Fruit fly (Drosophila melanogaster) whole organism, embryonic: ENCODE data around the gene ND-B17.
A peak's percentile ranks its signal among the peaks of the same experiment; 100 is the strongest.

ENCODE experiments used
- Abd-B ChIP-seq: fragments of 200-800 bp; sonication (Bioruptor generic); optimal IDR thresholded peaks from 2 replicates; lab custom pipeline; 2018; ENCODE audit warnings: missing biosample characterization, mild to moderate bottlenecking, missing genetic modification characterization, moderate library complexity
- Bgb ChIP-seq: fragments of 200-800 bp; sonication (Bioruptor generic); IDR thresholded peaks from 2 replicates; pipeline ENCODE4 v1.3.6; 2022; ENCODE audit warnings: missing biosample characterization, missing genetic modification characterization; ENCODE audit not compliant: partially characterized antibody
- CG10565 ChIP-seq: fragments of 200-800 bp; sonication (Bioruptor generic); optimal IDR thresholded peaks from 3 replicates; lab custom pipeline; 2016; ENCODE audit warnings: missing biosample characterization, mild to moderate bottlenecking, missing genetic modification characterization
- CG11247 ChIP-seq: fragments of 200-800 bp; sonication (Bioruptor generic); IDR thresholded peaks from 2 replicates; pipeline ENCODE4 v1.3.6; 2022; ENCODE audit warnings: missing biosample characterization, missing genetic modification characterization
- CG11456 ChIP-seq: fragments of 200-800 bp; sonication (Bioruptor generic); IDR thresholded peaks from 3 replicates; pipeline ENCODE4 v1.3.6; 2022; ENCODE audit warnings: missing biosample characterization, missing genetic modification characterization
- CG11560 ChIP-seq: fragments of 200-800 bp; sonication (Bioruptor generic); IDR thresholded peaks from 3 replicates; pipeline ENCODE4 v1.3.6; 2022; ENCODE audit warnings: missing biosample characterization, missing genetic modification characterization
- CG13775 ChIP-seq: fragments of 200-800 bp; sonication (Bioruptor generic); optimal IDR thresholded peaks from 3 replicates; lab custom pipeline; 2017; ENCODE audit warnings: missing biosample characterization, mild to moderate bottlenecking, missing genetic modification characterization
- CG16813 ChIP-seq: fragments of 200-800 bp; sonication (Bioruptor generic); IDR thresholded peaks from 3 replicates; pipeline ENCODE4 v1.3.6; 2022; ENCODE audit warnings: missing biosample characterization, missing genetic modification characterization; ENCODE audit not compliant: partially characterized antibody
- CG17328 ChIP-seq: fragments of 200-800 bp; sonication (Bioruptor generic); IDR thresholded peaks from 2 replicates; pipeline ENCODE4 v1.3.6; 2022; ENCODE audit warnings: missing biosample characterization, missing genetic modification characterization
- CG17359 ChIP-seq: fragments of 200-800 bp; sonication (Bioruptor generic); optimal IDR thresholded peaks from 3 replicates; lab custom pipeline; 2018; ENCODE audit warnings: missing biosample characterization, mild to moderate bottlenecking, missing genetic modification characterization, moderate library complexity
- CG2199 ChIP-seq: fragments of 200-800 bp; sonication (Bioruptor generic); IDR thresholded peaks from 3 replicates; pipeline ENCODE4 v1.3.6; 2022; ENCODE audit warnings: missing biosample characterization, missing genetic modification characterization
- CG32767 ChIP-seq: fragments of 200-800 bp; sonication (Bioruptor generic); IDR thresholded peaks from 2 replicates; pipeline ENCODE4 v1.3.6; 2022; ENCODE audit warnings: missing biosample characterization, missing genetic modification characterization
- CG33213 ChIP-seq: fragments of 200-800 bp; sonication (Bioruptor generic); optimal IDR thresholded peaks from 3 replicates; lab custom pipeline; 2016; ENCODE audit warnings: missing biosample characterization, missing genetic modification characterization
- CG3407 ChIP-seq: fragments of 200-800 bp; sonication (Bioruptor generic); optimal IDR thresholded peaks from 2 replicates; lab custom pipeline; 2018; ENCODE audit warnings: missing biosample characterization, mild to moderate bottlenecking, missing genetic modification characterization
- CG7271 ChIP-seq: fragments of 200-800 bp; sonication (Bioruptor generic); optimal IDR thresholded peaks from 2 replicates; lab custom pipeline; 2018; ENCODE audit warnings: missing biosample characterization, mild to moderate bottlenecking, missing genetic modification characterization, moderate library complexity
- CG8089 ChIP-seq: fragments of 200-800 bp; sonication (Bioruptor generic); optimal IDR thresholded peaks from 3 replicates; lab custom pipeline; 2016; ENCODE audit warnings: missing biosample characterization, missing genetic modification characterization
- CG8281 ChIP-seq: fragments of 200-800 bp; sonication (Bioruptor generic); optimal IDR thresholded peaks from 2 replicates; lab custom pipeline; 2018; ENCODE audit warnings: missing biosample characterization, mild to moderate bottlenecking, missing genetic modification characterization, moderate library complexity
- CG9817 ChIP-seq: fragments of 200-800 bp; sonication (Bioruptor generic); optimal IDR thresholded peaks from 2 replicates; lab custom pipeline; 2018; ENCODE audit warnings: missing biosample characterization, mild to moderate bottlenecking, missing genetic modification characterization, moderate library complexity
- CG9932 ChIP-seq: fragments of 200-800 bp; sonication (Bioruptor generic); IDR thresholded peaks from 2 replicates; pipeline ENCODE4 v1.3.6; 2022; ENCODE audit warnings: missing biosample characterization, missing genetic modification characterization
- Chrac-16 ChIP-seq: fragments of 200-800 bp; sonication (Bioruptor generic); optimal IDR thresholded peaks from 3 replicates; lab custom pipeline; 2016; ENCODE audit warnings: missing biosample characterization, missing genetic modification characterization
- Dek ChIP-seq: fragments of 200-800 bp; sonication (Bioruptor generic); optimal IDR thresholded peaks from 3 replicates; lab custom pipeline; 2019; ENCODE audit warnings: missing biosample characterization, mild to moderate bottlenecking, missing genetic modification characterization, moderate library complexity
- Dip3 ChIP-seq: fragments of 200-800 bp; sonication (Bioruptor generic); optimal IDR thresholded peaks from 3 replicates; lab custom pipeline; 2016; ENCODE audit warnings: missing biosample characterization, missing genetic modification characterization
- Drgx ChIP-seq: fragments of 200-800 bp; sonication (Bioruptor generic); IDR thresholded peaks from 2 replicates; pipeline ENCODE4 v1.3.6; 2022; ENCODE audit warnings: missing biosample characterization, missing genetic modification characterization
- E2f2 ChIP-seq: fragments of 200-800 bp; sonication (Bioruptor generic); IDR thresholded peaks from 2 replicates; pipeline ENCODE4 v1.3.6; 2022; ENCODE audit warnings: missing biosample characterization, missing genetic modification characterization
- ERR ChIP-seq: fragments of 200-800 bp; sonication (Bioruptor generic); optimal IDR thresholded peaks from 2 replicates; lab custom pipeline; 2016; ENCODE audit warnings: missing biosample characterization, missing genetic modification characterization
- Ets97D ChIP-seq: fragments of 200-800 bp; sonication (Bioruptor generic); optimal IDR thresholded peaks from 3 replicates; lab custom pipeline; 2016; ENCODE audit warnings: missing biosample characterization, missing genetic modification characterization
- Lpt ChIP-seq: fragments of >200 bp; optimal IDR thresholded peaks from 2 replicates; lab custom pipeline; 2018; ENCODE audit warnings: missing biosample characterization, missing genetic modification characterization
- MESR4 ChIP-seq: fragments of 200-800 bp; sonication (Bioruptor generic); optimal IDR thresholded peaks from 2 replicates; lab custom pipeline; 2018; ENCODE audit warnings: missing biosample characterization, mild to moderate bottlenecking, missing genetic modification characterization, moderate library complexity
- NK7.1 ChIP-seq: fragments of 200-800 bp; sonication (Bioruptor generic); optimal IDR thresholded peaks from 3 replicates; lab custom pipeline; 2016; ENCODE audit warnings: missing biosample characterization, missing genetic modification characterization
- Pdp1 ChIP-seq, 2 experiments: fragments of 200-800 bp; sonication (Bioruptor generic); optimal IDR thresholded peaks; 3 replicates each; lab custom pipeline; 2016; ENCODE audit warnings: missing biosample characterization in 2 of 2, missing genetic modification characterization in 2 of 2, mild to moderate bottlenecking in 1 of 2, moderate library complexity in 1 of 2
- Sin3A ChIP-seq: fragments of >200 bp; optimal IDR thresholded peaks from 2 replicates; lab custom pipeline; 2018
- Xrp1 ChIP-seq: fragments of 200-800 bp; sonication (Bioruptor generic); IDR thresholded peaks from 2 replicates; pipeline ENCODE4 v1.3.6; 2022; ENCODE audit warnings: missing biosample characterization, missing genetic modification characterization
- ara ChIP-seq: fragments of 200-800 bp; sonication (Bioruptor generic); IDR thresholded peaks from 2 replicates; pipeline ENCODE4 v1.3.6; 2022; ENCODE audit warnings: missing biosample characterization, missing genetic modification characterization
- az2 ChIP-seq: fragments of 200-800 bp; sonication (Bioruptor generic); optimal IDR thresholded peaks from 3 replicates; lab custom pipeline; 2016; ENCODE audit warnings: missing biosample characterization, missing genetic modification characterization
- ewg ChIP-seq: fragments of 200-800 bp; sonication (Bioruptor generic); optimal IDR thresholded peaks from 3 replicates; lab custom pipeline; 2017; ENCODE audit warnings: mild to moderate bottlenecking, missing biosample characterization, missing genetic modification reagents, missing genetic modification characterization
- grau ChIP-seq: fragments of 200-800 bp; optimal IDR thresholded peaks from 3 replicates; lab custom pipeline; 2019; ENCODE audit warnings: missing biosample characterization, mild to moderate bottlenecking, missing genetic modification characterization, moderate library complexity
- hkb ChIP-seq, 2 experiments: fragments of 200-800 bp in 1 of 2; fragments of >200 bp in 1 of 2; sonication (Bioruptor generic) in 1 of 2; IDR thresholded peaks in 1 of 2; optimal IDR thresholded peaks in 1 of 2; 2 replicates each; pipeline versions ENCODE4 v1.3.6 to Lab custom; 2017 to 2022; ENCODE audit warnings: missing biosample characterization in 1 of 2, missing genetic modification characterization in 1 of 2
- lilli ChIP-seq: fragments of 200-800 bp; sonication (Bioruptor generic); optimal IDR thresholded peaks from 3 replicates; lab custom pipeline; 2016; ENCODE audit warnings: missing biosample characterization, missing genetic modification characterization
- nmo ChIP-seq: fragments of 200-800 bp; sonication (Bioruptor generic); optimal IDR thresholded peaks from 2 replicates; lab custom pipeline; 2018; ENCODE audit warnings: missing biosample characterization, mild to moderate bottlenecking, missing genetic modification characterization, moderate library complexity
- pan ChIP-seq, 4 experiments: fragments of >200 bp in 3 of 4; fragments of 200-800 bp in 1 of 4; sonication (Bioruptor generic) in 1 of 4; optimal IDR thresholded peaks in 3 of 4; IDR thresholded peaks in 1 of 4; 2 replicates each; pipeline versions ENCODE4 v1.3.6 to Lab custom; 2017 to 2022; ENCODE audit warnings: missing biosample characterization in 2 of 4, missing genetic modification characterization in 2 of 4, mixed read lengths in 1 of 4
- pzg ChIP-seq: fragments of 200-800 bp; sonication (Bioruptor generic); optimal IDR thresholded peaks from 3 replicates; lab custom pipeline; 2018; ENCODE audit warnings: missing biosample characterization, mild to moderate bottlenecking, missing genetic modification characterization, moderate library complexity
- sens ChIP-seq: fragments of 200-800 bp; sonication (Bioruptor generic); peaks from one replicate; lab custom pipeline; 2016; ENCODE audit warnings: missing biosample characterization, missing genetic modification characterization
- so ChIP-seq: fragments of 200-800 bp; sonication (Bioruptor generic); IDR thresholded peaks from 3 replicates; pipeline ENCODE4 v1.3.6; 2022; ENCODE audit warnings: missing biosample characterization, missing genetic modification characterization
- stc ChIP-seq: fragments of 200-800 bp; sonication (Bioruptor generic); IDR thresholded peaks from 2 replicates; pipeline ENCODE4 v1.3.6; 2022; ENCODE audit warnings: missing biosample characterization, missing genetic modification characterization
- toy ChIP-seq: fragments of 200-800 bp; sonication (Bioruptor generic); IDR thresholded peaks from 2 replicates; pipeline ENCODE4 v1.3.6; 2022; ENCODE audit warnings: missing biosample characterization, missing genetic modification characterization
- twi ChIP-seq: fragments of 200-800 bp; optimal IDR thresholded peaks from 2 replicates; lab custom pipeline; 2019; ENCODE audit warnings: missing biosample characterization, mild to moderate bottlenecking, missing genetic modification characterization, moderate library complexity
- wor ChIP-seq: fragments of 200-800 bp; sonication (Bioruptor generic); IDR thresholded peaks from 2 replicates; pipeline ENCODE4 v1.3.6; 2022; ENCODE audit warnings: missing biosample characterization, missing genetic modification characterization
- zf30C ChIP-seq: fragments of 200-800 bp; sonication (Bioruptor generic); optimal IDR thresholded peaks from 3 replicates; lab custom pipeline; 2018; ENCODE audit warnings: missing biosample characterization, mild to moderate bottlenecking, missing genetic modification characterization
- zfh1 ChIP-seq: fragments of 200-800 bp; sonication (Bioruptor generic); IDR thresholded peaks from 3 replicates; pipeline ENCODE4 v1.3.6; 2022; ENCODE audit warnings: missing biosample characterization, missing genetic modification characterization

ND-B17 gene

dm6 chr2L:15750523-15751258 is at the start of gene ND-B17 (continued):
- peak; percentile 37 for TF ChIP-seq az2 (GFP tag; lab: Kevin White, UChicago)
- TF ChIP-seq Sin3A (lab: Kevin White, UChicago) = no peak
- TF ChIP-seq Xrp1 (GFP tag; lab: Robert Waterston, UW) = peak; percentile 65
- TF ChIP-seq MESR4 (GFP tag; lab: Kevin White, UChicago) = peak; percentile 86
- peak; percentile 76 for TF ChIP-seq pzg
- no peak for TF ChIP-seq ara (GFP tag; lab: Robert Waterston, UW)
- peak in 1 of 2 experiments; percentile 55 for TF ChIP-seq pan (optimal IDR thresholded peaks at IDR 0.05; lab: Kevin White, UChicago)
- peak; percentile 27 to 58 for TF ChIP-seq pan (GFP tag; optimal IDR thresholded peaks at IDR 0.05 in 1 of 2, IDR thresholded peaks at IDR 0.05 in 1 of 2)
- TF ChIP-seq E2f2 = peak; percentile 57
- TF ChIP-seq Pdp1 (GFP tag; optimal IDR thresholded peaks at IDR 0.05; lab: Kevin White, UChicago) = peak; percentile 48 to 95
- TF ChIP-seq Lpt (GFP tag; lab: Kevin White, UChicago) = no peak
- peak; percentile 71 for TF ChIP-seq CG17328 (GFP tag; lab: Robert Waterston, UW)
- TF ChIP-seq Drgx (GFP tag; lab: Robert Waterston, UW) = no peak
- 0 out of 2 replicates have a peak, but pooled peaks have one; percentile 31 for TF ChIP-seq CG32767 (GFP tag; lab: Robert Waterston, UW)
- peak; percentile 45 for TF ChIP-seq Chrac-16 (GFP tag; lab: Kevin White, UChicago)
- TF ChIP-seq CG10565 = no peak
- no peak for TF ChIP-seq CG11560 (tag; lab: Robert Waterston, UW)
- peak; percentile 23 for TF ChIP-seq CG9817 (tag; lab: Kevin White, UChicago)
- TF ChIP-seq zf30C (GFP tag; lab: Kevin White, UChicago) = no peak
- TF ChIP-seq twi = peak; percentile 27
- peak; percentile 43 for TF ChIP-seq Ets97D (GFP tag; lab: Kevin White, UChicago)
- TF ChIP-seq CG13775 (GFP tag; lab: Kevin White, UChicago) = peak; percentile 1
- peak; percentile 72 for TF ChIP-seq CG9932 (GFP tag; lab: Robert Waterston, UW)
- TF ChIP-seq CG33213 (GFP tag; lab: Kevin White, UChicago) = peak; percentile 37
- peak; percentile 93 for TF ChIP-seq sens (GFP tag; lab: Kevin White, UChicago)
- no peak for TF ChIP-seq wor (GFP tag; lab: Robert Waterston, UW)
- no peak for TF ChIP-seq toy (GFP tag; lab: Robert Waterston, UW)
- TF ChIP-seq CG11247 (GFP tag; lab: Robert Waterston, UW) = peak; percentile 56
- no peak for TF ChIP-seq CG8281 (tag; lab: Kevin White, UChicago)
- TF ChIP-seq so = 0 out of 3 replicates have a peak, but pooled peaks have one; percentile 7
- TF ChIP-seq Dek (tag; lab: Kevin White, UChicago) = no peak
- TF ChIP-seq CG16813 (GFP tag; lab: Robert Waterston, UW) = 0 out of 3 replicates have a peak, but pooled peaks have one; percentile 23
- TF ChIP-seq Dip3 (GFP tag; lab: Kevin White, UChicago) = peak; percentile 20
- peak; percentile 49 for TF ChIP-seq grau (tag; lab: Kevin White, UChicago)
- TF ChIP-seq CG3407 (GFP tag; lab: Kevin White, UChicago) = peak; percentile 19
- TF ChIP-seq zfh1 (GFP tag; lab: Robert Waterston, UW) = peak; percentile 74
- no peak for TF ChIP-seq CG17359
- peak; percentile 67 for TF ChIP-seq lilli (GFP tag; lab: Kevin White, UChicago)
- no peak for TF ChIP-seq Abd-B (GFP tag; lab: Kevin White, UChicago)
- TF ChIP-seq CG7271 = no peak
- peak; percentile 82 for TF ChIP-seq CG11456 (GFP tag; lab: Robert Waterston, UW)
- 0 out of 2 replicates have a peak, but pooled peaks have one; percentile 21 for TF ChIP-seq stc (GFP tag; lab: Robert Waterston, UW)
- 0 out of 3 replicates have a peak, but pooled peaks have one; percentile 66 for TF ChIP-seq CG2199 (GFP tag; lab: Robert Waterston, UW)
- peak; percentile 39 for TF ChIP-seq CG8089 (GFP tag; lab: Kevin White, UChicago)
- no peak for TF ChIP-seq ewg (GFP tag; lab: Kevin White, UChicago)
- TF ChIP-seq nmo (GFP tag; lab: Kevin White, UChicago) = peak; percentile 21
- TF ChIP-seq hkb (optimal IDR thresholded peaks at IDR 0.05; lab: Kevin White, UChicago) = peak; percentile 29
- peak; percentile 63; the same call in 1 of the 2 replicates for TF ChIP-seq hkb (GFP tag; IDR thresholded peaks at IDR 0.05; lab: Robert Waterston, UW)
- no peak for TF ChIP-seq ERR (GFP tag; lab: Kevin White, UChicago)
- TF ChIP-seq Bgb (GFP tag; lab: Robert Waterston, UW) = no peak; the same call in 1 of the 2 replicates
- no peak for TF ChIP-seq NK7.1 (GFP tag; lab: Kevin White, UChicago)
